Fruit fly (Drosophila melanogaster) whole organism, embryonic: ENCODE data around the gene CG31886.

ENCODE experiments used
- ATbp ChIP-seq: fragments of 200-800 bp; sonication (Bioruptor generic); optimal IDR thresholded peaks from 2 replicates; lab custom pipeline; 2017; ENCODE audit warnings: missing biosample characterization, mild to moderate bottlenecking, missing genetic modification characterization, missing genetic modification reagents
- Abd-B ChIP-seq: fragments of 200-800 bp; sonication (Bioruptor generic); optimal IDR thresholded peaks from 2 replicates; lab custom pipeline; 2018; ENCODE audit warnings: missing biosample characterization, mild to moderate bottlenecking, missing genetic modification characterization, moderate library complexity
- B-H2 ChIP-seq: fragments of 200-800 bp; sonication (Bioruptor generic); optimal IDR thresholded peaks from 2 replicates; lab custom pipeline; 2018; ENCODE audit warnings: missing biosample characterization, mild to moderate bottlenecking, missing genetic modification characterization
- CG10274 ChIP-seq: fragments of 200-800 bp; sonication (Bioruptor generic); optimal IDR thresholded peaks from 3 replicates; lab custom pipeline; 2017; ENCODE audit warnings: missing biosample characterization, mild to moderate bottlenecking, missing genetic modification characterization
- CG12236 ChIP-seq: fragments of 200-800 bp; sonication (Bioruptor generic); optimal IDR thresholded peaks from 2 replicates; lab custom pipeline; 2016; ENCODE audit warnings: missing biosample characterization, missing genetic modification characterization
- CG1233 ChIP-seq: fragments of 200-800 bp; sonication (Bioruptor generic); optimal IDR thresholded peaks from 4 replicates; lab custom pipeline; 2018; ENCODE audit warnings: missing biosample characterization, mild to moderate bottlenecking, missing genetic modification characterization
- CG12769 ChIP-seq: fragments of 200-800 bp; sonication (Bioruptor generic); optimal IDR thresholded peaks from 2 replicates; lab custom pipeline; 2019; ENCODE audit warnings: missing biosample characterization, mild to moderate bottlenecking, missing genetic modification characterization, moderate library complexity
- CG14050 ChIP-seq: fragments of 200-800 bp; sonication (Bioruptor generic); IDR thresholded peaks from 3 replicates; pipeline ENCODE4 v1.3.6; 2022; ENCODE audit warnings: missing biosample characterization, missing genetic modification characterization
- CG15696 ChIP-seq: fragments of 200-800 bp; sonication (Bioruptor generic); optimal IDR thresholded peaks from 2 replicates; lab custom pipeline; 2019; ENCODE audit warnings: missing biosample characterization, mild to moderate bottlenecking, missing genetic modification characterization, moderate library complexity
- CG17612 ChIP-seq: fragments of 200-800 bp; sonication (Bioruptor generic); IDR thresholded peaks from 2 replicates; pipeline ENCODE4 v1.3.6; 2022; ENCODE audit warnings: missing biosample characterization, missing genetic modification characterization
- CG1792 ChIP-seq: fragments of 200-800 bp; sonication (Bioruptor generic); optimal IDR thresholded peaks from 2 replicates; lab custom pipeline; 2016; ENCODE audit warnings: missing biosample characterization, missing genetic modification characterization
- CG2199 ChIP-seq: fragments of 200-800 bp; sonication (Bioruptor generic); IDR thresholded peaks from 3 replicates; pipeline ENCODE4 v1.3.6; 2022; ENCODE audit warnings: missing biosample characterization, missing genetic modification characterization
- CG3163 ChIP-seq: fragments of 200-800 bp; sonication (Bioruptor generic); optimal IDR thresholded peaks from 3 replicates; lab custom pipeline; 2016; ENCODE audit warnings: missing biosample characterization, missing genetic modification characterization
- CG32532 ChIP-seq: fragments of 200-800 bp; sonication (Bioruptor generic); IDR thresholded peaks from 2 replicates; pipeline ENCODE4 v1.3.6; 2022; ENCODE audit warnings: missing biosample characterization, missing genetic modification characterization
- CG3838 ChIP-seq: fragments of 200-800 bp; sonication (Bioruptor generic); optimal IDR thresholded peaks from 3 replicates; lab custom pipeline; 2016; ENCODE audit warnings: missing biosample characterization, missing genetic modification characterization
- CG42726 ChIP-seq: fragments of 200-800 bp; sonication (Bioruptor generic); IDR thresholded peaks from 2 replicates; pipeline ENCODE4 v1.3.6; 2022; ENCODE audit warnings: missing biosample characterization, missing genetic modification characterization; ENCODE audit not compliant: partially characterized antibody
- CG4282 ChIP-seq: fragments of 200-800 bp; sonication (Bioruptor generic); optimal IDR thresholded peaks from 2 replicates; lab custom pipeline; 2016; ENCODE audit warnings: missing biosample characterization, missing genetic modification characterization
- CG5245 ChIP-seq: fragments of 200-800 bp; sonication (Bioruptor generic); optimal IDR thresholded peaks from 3 replicates; lab custom pipeline; 2016; ENCODE audit warnings: missing biosample characterization, missing genetic modification characterization
- CG5953 ChIP-seq: fragments of 200-800 bp; sonication (Bioruptor generic); IDR thresholded peaks from 2 replicates; pipeline ENCODE4 v1.3.6; 2022; ENCODE audit warnings: missing biosample characterization, missing genetic modification characterization
- CG8089 ChIP-seq: fragments of 200-800 bp; sonication (Bioruptor generic); optimal IDR thresholded peaks from 3 replicates; lab custom pipeline; 2016; ENCODE audit warnings: missing biosample characterization, missing genetic modification characterization
- CG8388 ChIP-seq: fragments of 200-800 bp; sonication (Bioruptor generic); optimal IDR thresholded peaks from 2 replicates; lab custom pipeline; 2019; ENCODE audit warnings: missing biosample characterization, mild to moderate bottlenecking, missing genetic modification characterization, moderate library complexity
- CG8944 ChIP-seq: fragments of 200-800 bp; sonication (Bioruptor generic); optimal IDR thresholded peaks from 3 replicates; lab custom pipeline; 2016; ENCODE audit warnings: missing biosample characterization, missing genetic modification characterization
- Dek ChIP-seq: fragments of 200-800 bp; sonication (Bioruptor generic); optimal IDR thresholded peaks from 3 replicates; lab custom pipeline; 2019; ENCODE audit warnings: missing biosample characterization, mild to moderate bottlenecking, missing genetic modification characterization, moderate library complexity
- Ets65A ChIP-seq: fragments of 200-800 bp; sonication (Bioruptor generic); peaks from one replicate; lab custom pipeline; 2016; ENCODE audit warnings: missing biosample characterization, missing genetic modification characterization
- Gsc ChIP-seq: fragments of 200-800 bp; sonication (Bioruptor generic); IDR thresholded peaks from 2 replicates; pipeline ENCODE4 v1.3.6; 2022; ENCODE audit warnings: missing biosample characterization, missing genetic modification characterization
- HLH4C ChIP-seq: fragments of 200-800 bp; sonication (Bioruptor generic); IDR thresholded peaks from 3 replicates; pipeline ENCODE4 v1.3.6; 2022; ENCODE audit warnings: missing biosample characterization, missing genetic modification characterization; ENCODE audit not compliant: partially characterized antibody
- HmgZ ChIP-seq: fragments of 200-800 bp; sonication (Bioruptor generic); optimal IDR thresholded peaks from 2 replicates; lab custom pipeline; 2018; ENCODE audit warnings: missing biosample characterization, mild to moderate bottlenecking, missing genetic modification characterization
- Hmr ChIP-seq: fragments of 200-800 bp; sonication (Bioruptor generic); optimal IDR thresholded peaks from 3 replicates; lab custom pipeline; 2017; ENCODE audit warnings: mild to moderate bottlenecking, missing biosample characterization, missing genetic modification reagents, missing genetic modification characterization
- Mes4 ChIP-seq: fragments of 200-800 bp; sonication (Bioruptor generic); optimal IDR thresholded peaks from 2 replicates; lab custom pipeline; 2016; ENCODE audit warnings: missing biosample characterization, missing genetic modification characterization
- PHDP ChIP-seq: fragments of 200-800 bp; sonication (Bioruptor generic); optimal IDR thresholded peaks from 3 replicates; lab custom pipeline; 2018; ENCODE audit warnings: missing biosample characterization, mild to moderate bottlenecking, missing genetic modification characterization, moderate library complexity
- Ravus ChIP-seq: fragments of 200-800 bp; sonication (Bioruptor generic); IDR thresholded peaks from 2 replicates; pipeline ENCODE4 v1.3.6; 2022; ENCODE audit warnings: missing biosample characterization, missing genetic modification characterization
- Rfx ChIP-seq: fragments of 200-800 bp; sonication (Bioruptor generic); IDR thresholded peaks from 2 replicates; pipeline ENCODE4 v1.3.6; 2022; ENCODE audit warnings: missing biosample characterization, missing genetic modification characterization
- Scr ChIP-seq: fragments of 200-800 bp; sonication (Bioruptor generic); IDR thresholded peaks from 2 replicates; pipeline ENCODE4 v1.3.6; 2022; ENCODE audit warnings: missing biosample characterization, missing genetic modification characterization; ENCODE audit not compliant: partially characterized antibody
- Side ChIP-seq: fragments of 200-800 bp; sonication (Bioruptor generic); optimal IDR thresholded peaks from 2 replicates; lab custom pipeline; 2016; ENCODE audit warnings: missing biosample characterization, missing genetic modification characterization
- Sry-β ChIP-seq: fragments of 200-800 bp; sonication (Bioruptor generic); optimal IDR thresholded peaks from 2 replicates; lab custom pipeline; 2018; ENCODE audit warnings: missing biosample characterization, mild to moderate bottlenecking, missing genetic modification characterization, moderate library complexity
- Vsx1 ChIP-seq: fragments of 200-800 bp; sonication (Bioruptor generic); optimal IDR thresholded peaks from 2 replicates; lab custom pipeline; 2017; ENCODE audit warnings: missing biosample characterization, mild to moderate bottlenecking, missing genetic modification characterization, missing genetic modification reagents
- YL-1 ChIP-seq: fragments of 200-800 bp; sonication (Bioruptor generic); optimal IDR thresholded peaks from 3 replicates; lab custom pipeline; 2017; ENCODE audit warnings: missing biosample characterization, mild to moderate bottlenecking, missing genetic modification characterization
- cad ChIP-seq: fragments of >200 bp; optimal IDR thresholded peaks from 2 replicates; lab custom pipeline; 2017; ENCODE audit warnings: missing biosample characterization, missing genetic modification characterization
- jing ChIP-seq: fragments of 200-800 bp; sonication (Bioruptor generic); optimal IDR thresholded peaks from 2 replicates; lab custom pipeline; 2018; ENCODE audit warnings: missing biosample characterization, mild to moderate bottlenecking, missing genetic modification characterization
- ken ChIP-seq: fragments of 200-800 bp; sonication (Bioruptor generic); IDR thresholded peaks from 3 replicates; pipeline ENCODE4 v1.3.6; 2022; ENCODE audit warnings: missing biosample characterization, missing genetic modification characterization
- lbe ChIP-seq: fragments of 200-800 bp; sonication (Bioruptor generic); optimal IDR thresholded peaks from 2 replicates; lab custom pipeline; 2016; ENCODE audit warnings: missing biosample characterization, mild to moderate bottlenecking, missing genetic modification characterization
- mld ChIP-seq: fragments of 200-800 bp; sonication (Bioruptor generic); IDR thresholded peaks from 3 replicates; pipeline ENCODE4 v1.3.6; 2022; ENCODE audit warnings: missing biosample characterization, missing genetic modification characterization; ENCODE audit not compliant: partially characterized antibody
- p53 ChIP-seq: fragments of 200-800 bp; sonication (Bioruptor generic); optimal IDR thresholded peaks from 2 replicates; lab custom pipeline; 2016; ENCODE audit warnings: missing biosample characterization, missing genetic modification characterization
- pb ChIP-seq: fragments of 200-800 bp; sonication (Bioruptor generic); optimal IDR thresholded peaks from 3 replicates; lab custom pipeline; 2016; ENCODE audit warnings: missing biosample characterization, missing genetic modification characterization
- repo ChIP-seq: fragments of 200-800 bp; sonication (Bioruptor generic); optimal IDR thresholded peaks from 2 replicates; lab custom pipeline; 2016; ENCODE audit warnings: missing biosample characterization, missing genetic modification characterization
- salm ChIP-seq: fragments of 200-800 bp; sonication (Bioruptor generic); optimal IDR thresholded peaks from 2 replicates; lab custom pipeline; 2018; ENCODE audit warnings: missing biosample characterization, mild to moderate bottlenecking, missing genetic modification characterization
- sens ChIP-seq: fragments of 200-800 bp; sonication (Bioruptor generic); peaks from one replicate; lab custom pipeline; 2016; ENCODE audit warnings: missing biosample characterization, missing genetic modification characterization
- slou ChIP-seq: fragments of 200-800 bp; sonication (Bioruptor generic); optimal IDR thresholded peaks from 3 replicates; lab custom pipeline; 2016; ENCODE audit warnings: missing biosample characterization, missing genetic modification characterization
- slp2 ChIP-seq: fragments of 200-800 bp; sonication (Bioruptor generic); optimal IDR thresholded peaks from 2 replicates; lab custom pipeline; 2016; ENCODE audit warnings: missing biosample characterization, missing genetic modification characterization
- so ChIP-seq: fragments of 200-800 bp; sonication (Bioruptor generic); IDR thresholded peaks from 3 replicates; pipeline ENCODE4 v1.3.6; 2022; ENCODE audit warnings: missing biosample characterization, missing genetic modification characterization
- sug ChIP-seq: fragments of 200-800 bp; optimal IDR thresholded peaks from 2 replicates; lab custom pipeline; 2019; ENCODE audit warnings: missing biosample characterization, mild to moderate bottlenecking, missing genetic modification characterization, moderate library complexity
- usp ChIP-seq: fragments of >200 bp; optimal IDR thresholded peaks from 2 replicates; lab custom pipeline; 2017; ENCODE audit warnings: missing biosample characterization, missing genetic modification characterization

CG31886 gene

DNA sequence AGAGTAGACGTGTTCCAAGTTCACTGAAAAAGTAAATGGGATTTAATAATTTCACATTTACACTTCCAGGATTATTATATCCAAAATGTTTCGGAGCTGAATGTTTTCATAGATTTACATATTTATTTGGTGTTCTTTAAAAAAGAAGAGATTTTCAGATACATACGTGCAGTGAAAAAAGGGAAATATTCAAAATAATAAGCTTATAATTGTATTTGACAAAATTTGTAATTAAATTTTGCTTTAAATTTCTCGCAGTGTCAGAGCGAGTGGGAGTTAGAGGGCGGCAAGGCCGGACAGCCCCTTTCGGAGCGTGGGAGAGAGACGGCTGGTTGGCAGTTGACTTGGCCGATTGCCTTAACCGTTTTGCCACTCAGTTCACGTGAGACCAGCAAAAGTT lies 21.8 kb downstream of the CG31886 start, which contains the start of gene Tsp29Fb (continued):
- TF ChIP-seq Ravus (GFP tag; lab: Robert Waterston, UW) (no peak), sens (GFP tag; lab: Kevin White, UChicago) (peak; percentile 90), CG2199 (GFP tag; lab: Robert Waterston, UW) (no peak), so (peak; percentile 76; the same call in 1 of the 3 replicates), Vsx1 (GFP tag; lab: Kevin White, UChicago) (no peak), ATbp (GFP tag; lab: Kevin White, UChicago) (peak; percentile 67), CG12769 (tag; lab: Kevin White, UChicago) (peak; percentile 66), sug (tag; lab: Kevin White, UChicago) (peak; percentile 82), CG10274 (GFP tag; lab: Kevin White, UChicago) (peak; percentile 11), PHDP (tag; lab: Kevin White, UChicago) (peak; percentile 79), CG42726 (GFP tag; lab: Robert Waterston, UW) (no peak), salm (tag; lab: Kevin White, UChicago) (peak; percentile 52), CG4282 (no peak), CG12236 (GFP tag; lab: Kevin White, UChicago) (no peak), slou (GFP tag; lab: Kevin White, UChicago) (no peak), CG32532 (peak; percentile 76), CG3838 (GFP tag; lab: Kevin White, UChicago) (no peak), CG8944 (GFP tag; lab: Kevin White, UChicago) (peak; percentile 34), ken (GFP tag; lab: Robert Waterston, UW) (0 out of 3 replicates have a peak, but pooled peaks have one; percentile 35), B-H2 (GFP tag; lab: Kevin White, UChicago) (peak; percentile 73), CG17612 (GFP tag; lab: Robert Waterston, UW) (no peak), repo (no peak), Gsc (GFP tag; lab: Robert Waterston, UW) (no peak), CG1792 (peak; percentile 16), CG5245 (GFP tag; lab: Kevin White, UChicago) (peak; percentile 38), CG5953 (peak; percentile 47; the same call in 1 of the 2 replicates), CG3163 (no peak), p53 (GFP tag; lab: Kevin White, UChicago) (no peak), usp (no peak), CG8388 (GFP tag; lab: Kevin White, UChicago) (peak; percentile 65), Mes4 (GFP tag; lab: Kevin White, UChicago) (no peak), CG1233 (GFP tag; lab: Kevin White, UChicago) (peak; percentile 66), CG8089 (GFP tag; lab: Kevin White, UChicago) (peak; percentile 4), Hmr (GFP tag; lab: Kevin White, UChicago) (peak; percentile 87), Ets65A (GFP tag; lab: Kevin White, UChicago) (peak; percentile 79), cad (GFP tag; lab: Kevin White, UChicago) (no peak), HLH4C (GFP tag; lab: Robert Waterston, UW) (no peak), Dek (peak; percentile 86), jing (peak; percentile 34), Scr (GFP tag; lab: Robert Waterston, UW) (no peak), YL-1 (no peak), pb (GFP tag; lab: Kevin White, UChicago) (no peak), HmgZ (peak; percentile 79), slp2 (GFP tag; lab: Kevin White, UChicago) (peak; percentile 45), Sry-β (GFP tag; lab: Kevin White, UChicago) (no peak), lbe (GFP tag; lab: Kevin White, UChicago) (peak; percentile 40), Side (GFP tag; lab: Kevin White, UChicago) (peak; percentile 40), CG15696 (tag; lab: Kevin White, UChicago) (peak; percentile 20), mld (GFP tag; lab: Robert Waterston, UW) (no peak), Abd-B (GFP tag; lab: Kevin White, UChicago) (peak; percentile 47), Rfx (GFP tag; lab: Robert Waterston, UW) (peak; percentile 78), CG14050 (GFP tag; lab: Robert Waterston, UW) (peak; percentile 44; the same call in 1 of the 3 replicates)
